Worm (Caenorhabditis elegans) whole organism, L2 larva: ENCODE results near the gene Y38A10A.2.
A peak's percentile ranks its signal among the peaks of the same experiment; 100 is the strongest.

ENCODE experiments used
- C34F6.9 ChIP-seq: fragments of 150-350 bp; optimal IDR thresholded peaks from 2 replicates; lab custom pipeline; 2014; ENCODE audit warnings: missing biosample characterization, missing genetic modification characterization
- F13H6.1 ChIP-seq: sonication (generic microtip); optimal IDR thresholded peaks from 2 replicates; lab custom pipeline; 2016; ENCODE audit warnings: missing genetic modification characterization, missing compliant biosample characterization
- R02D3.7 ChIP-seq: fragments of 150-350 bp; optimal IDR thresholded peaks from 2 replicates; lab custom pipeline; 2014; ENCODE audit warnings: missing biosample characterization, missing genetic modification characterization
- Y55F3AM.14 ChIP-seq: fragments of 200-800 bp; sonication (Bioruptor generic); optimal IDR thresholded peaks from 2 replicates; lab custom pipeline; 2018; ENCODE audit warnings: mild to moderate bottlenecking, missing genetic modification characterization, missing compliant biosample characterization
- ZK546.5 ChIP-seq: sonication (generic microtip); optimal IDR thresholded peaks from 2 replicates; lab custom pipeline; 2017; ENCODE audit warnings: missing biosample characterization, missing genetic modification characterization
- alr-1 ChIP-seq: fragments of 150-350 bp; optimal IDR thresholded peaks from 2 replicates; lab custom pipeline; 2014; ENCODE audit warnings: missing biosample characterization, missing genetic modification characterization
- aly-2 ChIP-seq: fragments of 150-350 bp; optimal IDR thresholded peaks from 2 replicates; lab custom pipeline; 2014; ENCODE audit warnings: missing biosample characterization, missing genetic modification characterization
- ama-1 ChIP-seq: fragments of 150-350 bp; optimal IDR thresholded peaks from 2 replicates; lab custom pipeline; 2018; ENCODE audit warnings: inconsistent platforms
- blmp-1 ChIP-seq: sonication (generic microtip); optimal IDR thresholded peaks from 2 replicates; lab custom pipeline; 2017; ENCODE audit warnings: missing genetic modification characterization, mild to moderate bottlenecking, missing compliant biosample characterization, antibody characterized with exemption, moderate library complexity; ENCODE audit not compliant: insufficient read depth
- ceh-16 ChIP-seq: fragments of 150-350 bp; optimal IDR thresholded peaks from 2 replicates; lab custom pipeline; 2014; ENCODE audit warnings: missing biosample characterization, missing genetic modification characterization
- ceh-82 ChIP-seq: fragments of 150-350 bp; optimal IDR thresholded peaks from 2 replicates; lab custom pipeline; 2014; ENCODE audit warnings: missing biosample characterization, missing genetic modification characterization
- crh-2 ChIP-seq: sonication (generic microtip); optimal IDR thresholded peaks from 2 replicates; lab custom pipeline; 2017; ENCODE audit warnings: missing biosample characterization, missing genetic modification characterization
- dmd-4 ChIP-seq: sonication (generic microtip); optimal IDR thresholded peaks from 2 replicates; lab custom pipeline; 2017; ENCODE audit warnings: missing biosample characterization, missing genetic modification characterization
- egl-27 ChIP-seq: sonication (generic microtip); optimal IDR thresholded peaks from 3 replicates; lab custom pipeline; 2017; ENCODE audit warnings: missing biosample characterization, missing genetic modification reagents, missing genetic modification characterization
- elt-1 ChIP-seq: fragments of 150-350 bp; optimal IDR thresholded peaks from 2 replicates; lab custom pipeline; 2014; ENCODE audit warnings: missing biosample characterization, missing genetic modification characterization
- elt-3 ChIP-seq: sonication (generic microtip); optimal IDR thresholded peaks from 2 replicates; lab custom pipeline; 2017; ENCODE audit warnings: missing biosample characterization, missing genetic modification characterization
- fos-1 ChIP-seq: fragments of 150-350 bp; optimal IDR thresholded peaks from 2 replicates; lab custom pipeline; 2014; ENCODE audit warnings: missing biosample characterization, missing genetic modification characterization
- gmeb-1 ChIP-seq: fragments of 150-350 bp; optimal IDR thresholded peaks from 2 replicates; lab custom pipeline; 2014; ENCODE audit warnings: missing biosample characterization, missing genetic modification characterization
- lin-11 ChIP-seq: fragments of 150-350 bp; sonication (generic microtip); optimal IDR thresholded peaks from 2 replicates; lab custom pipeline; 2014; ENCODE audit warnings: missing biosample characterization, missing genetic modification characterization, inconsistent platforms, mixed read lengths
- lin-13 ChIP-seq: fragments of 150-350 bp; optimal IDR thresholded peaks from 2 replicates; lab custom pipeline; 2014; ENCODE audit warnings: missing biosample characterization, missing genetic modification reagents, missing genetic modification characterization
- lin-39 ChIP-seq: fragments of 150-350 bp; optimal IDR thresholded peaks from 2 replicates; lab custom pipeline; 2014; ENCODE audit warnings: missing biosample characterization, missing genetic modification reagents, missing genetic modification characterization
- lsy-2 ChIP-seq, 2 experiments: fragments of 150-350 bp in 1 of 2; sonication (generic microtip) in 1 of 2; optimal IDR thresholded peaks; 2 replicates each; lab custom pipeline; 2014 to 2017; ENCODE audit warnings: missing biosample characterization in 2 of 2, missing genetic modification characterization in 2 of 2
- mab-5 ChIP-seq: fragments of 150-350 bp; optimal IDR thresholded peaks from 2 replicates; lab custom pipeline; 2014; ENCODE audit warnings: missing biosample characterization, missing genetic modification characterization
- mdl-1 ChIP-seq, 2 experiments: fragments of 150-350 bp in 1 of 2; sonication (generic microtip) in 1 of 2; optimal IDR thresholded peaks; 2 replicates each; lab custom pipeline; 2017; ENCODE audit warnings: missing biosample characterization in 2 of 2, missing genetic modification characterization in 2 of 2
- nhr-10 ChIP-seq: sonication (generic microtip); optimal IDR thresholded peaks from 2 replicates; lab custom pipeline; 2017; ENCODE audit warnings: missing biosample characterization, missing genetic modification characterization
- nhr-11 ChIP-seq: fragments of 150-350 bp; optimal IDR thresholded peaks from 2 replicates; lab custom pipeline; 2014; ENCODE audit warnings: missing biosample characterization, missing genetic modification characterization
- nhr-129 ChIP-seq: fragments of 150-350 bp; optimal IDR thresholded peaks from 2 replicates; lab custom pipeline; 2014; ENCODE audit warnings: missing biosample characterization, missing genetic modification characterization
- nhr-21 ChIP-seq: fragments of 150-350 bp; optimal IDR thresholded peaks from 2 replicates; lab custom pipeline; 2014; ENCODE audit warnings: missing biosample characterization, missing genetic modification characterization
- nhr-23 ChIP-seq: fragments of 150-350 bp; optimal IDR thresholded peaks from 2 replicates; lab custom pipeline; 2014; ENCODE audit warnings: missing biosample characterization, missing genetic modification reagents, missing genetic modification characterization
- nhr-237 ChIP-seq: fragments of 150-350 bp; optimal IDR thresholded peaks from 2 replicates; lab custom pipeline; 2014; ENCODE audit warnings: missing biosample characterization, missing genetic modification characterization
- nhr-25 ChIP-seq: fragments of 150-350 bp; sonication (generic microtip); optimal IDR thresholded peaks from 3 replicates; lab custom pipeline; 2014; ENCODE audit warnings: missing biosample characterization, missing genetic modification characterization
- nhr-6 ChIP-seq: fragments of 150-350 bp; optimal IDR thresholded peaks from 2 replicates; lab custom pipeline; 2014; ENCODE audit warnings: missing biosample characterization, missing genetic modification characterization
- nhr-77 ChIP-seq: fragments of 150-350 bp; optimal IDR thresholded peaks from 2 replicates; lab custom pipeline; 2014; ENCODE audit warnings: missing biosample characterization, missing genetic modification characterization
- peb-1 ChIP-seq: fragments of 150-350 bp; optimal IDR thresholded peaks from 2 replicates; lab custom pipeline; 2014; ENCODE audit warnings: missing biosample characterization, missing genetic modification characterization
- sem-4 ChIP-seq: fragments of 150-350 bp; optimal IDR thresholded peaks from 2 replicates; lab custom pipeline; 2014; ENCODE audit warnings: missing biosample characterization, missing genetic modification reagents, missing genetic modification characterization
- skn-1 ChIP-seq: sonication (generic microtip); optimal IDR thresholded peaks from 2 replicates; lab custom pipeline; 2017; ENCODE audit warnings: missing biosample characterization, missing genetic modification characterization
- sma-3 ChIP-seq: sonication (generic microtip); optimal IDR thresholded peaks from 2 replicates; lab custom pipeline; 2016; ENCODE audit warnings: missing genetic modification reagents, missing genetic modification characterization, missing compliant biosample characterization
- sma-9 ChIP-seq, 2 experiments: fragments of 150-350 bp in 1 of 2; sonication (generic microtip) in 1 of 2; optimal IDR thresholded peaks; 2 replicates each; lab custom pipeline; 2014 to 2016; ENCODE audit warnings: missing genetic modification characterization in 2 of 2, mild to moderate bottlenecking in 1 of 2, missing biosample characterization in 1 of 2, missing compliant biosample characterization in 1 of 2, missing genetic modification reagents in 1 of 2, moderate library complexity in 1 of 2
- snpc-4 ChIP-seq: fragments of 150-350 bp; optimal IDR thresholded peaks from 2 replicates; lab custom pipeline; 2014; ENCODE audit warnings: missing biosample characterization, missing genetic modification characterization
- unc-39 ChIP-seq: fragments of 150-350 bp; optimal IDR thresholded peaks from 2 replicates; lab custom pipeline; 2014; ENCODE audit warnings: missing biosample characterization, missing genetic modification characterization
- unc-55 ChIP-seq: fragments of 150-350 bp; sonication (generic microtip); optimal IDR thresholded peaks from 3 replicates; lab custom pipeline; 2014; ENCODE audit warnings: missing biosample characterization, missing genetic modification reagents, missing genetic modification characterization
- unc-62 ChIP-seq: fragments of 150-350 bp; optimal IDR thresholded peaks from 2 replicates; lab custom pipeline; 2014; ENCODE audit warnings: missing biosample characterization, missing genetic modification reagents, missing genetic modification characterization
- zag-1 ChIP-seq: fragments of 150-350 bp; optimal IDR thresholded peaks from 2 replicates; lab custom pipeline; 2014; ENCODE audit warnings: missing biosample characterization, missing genetic modification characterization
- ztf-4 ChIP-seq: fragments of 150-350 bp; optimal IDR thresholded peaks from 2 replicates; lab custom pipeline; 2014; ENCODE audit warnings: missing biosample characterization, missing genetic modification characterization

The Y38A10A.2 gene

DNA sequence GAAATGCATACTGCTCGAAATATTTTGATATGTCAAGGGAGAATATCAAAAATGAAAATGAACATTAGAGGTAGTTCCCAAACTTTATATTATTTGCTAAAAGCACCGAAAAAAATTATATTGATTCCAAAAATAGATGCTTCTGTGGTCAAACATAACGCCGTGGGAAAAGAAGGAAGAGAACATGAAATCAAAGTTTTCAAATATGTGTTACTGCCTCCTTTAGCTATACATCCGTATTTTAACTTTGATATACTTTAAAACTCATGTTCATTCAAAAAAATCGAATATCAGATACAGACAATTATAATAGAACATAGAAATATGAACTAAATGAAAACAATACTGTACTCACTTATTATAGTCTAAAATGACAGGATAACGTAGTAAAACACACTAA is 40.2 kb upstream of the Y38A10A.2 start, which contains the start of gene Y38A10A.11:
Y38A10A.11 (minus strand) TSS at position 101 of the 400 bp plus-strand sequence.
- no peak for TF ChIP-seq ZK546.5 (tag; lab: Kevin White, UChicago)
- TF ChIP-seq crh-2 (tag; lab: Kevin White, UChicago): no peak
- no peak for TF ChIP-seq nhr-237 (tag; lab: Kevin White, UChicago)
- TF ChIP-seq nhr-23 (tag; lab: Kevin White, UChicago): no peak
- TF ChIP-seq sem-4 (tag; lab: Kevin White, UChicago): no peak
- no peak for TF ChIP-seq aly-2 (tag; lab: Kevin White, UChicago)
- TF ChIP-seq zag-1 (tag; lab: Kevin White, UChicago): no peak
- TF ChIP-seq nhr-6 (tag; lab: Kevin White, UChicago): no peak
- TF ChIP-seq unc-55 (GFP tag; lab: Kevin White, UChicago): no peak
- no peak for TF ChIP-seq mab-5 (tag; lab: Kevin White, UChicago)
- no peak for TF ChIP-seq C34F6.9 (tag; lab: Kevin White, UChicago)
- no peak for TF ChIP-seq sma-9 (GFP tag; optimal IDR thresholded peaks at IDR 0.05; lab: Kevin White, UChicago)
- no peak for TF ChIP-seq sma-9 (tag; optimal IDR thresholded peaks at IDR 0.05; lab: Kevin White, UChicago)
- TF ChIP-seq Y55F3AM.14 (GFP tag; lab: Kevin White, UChicago): no peak

DNA sequence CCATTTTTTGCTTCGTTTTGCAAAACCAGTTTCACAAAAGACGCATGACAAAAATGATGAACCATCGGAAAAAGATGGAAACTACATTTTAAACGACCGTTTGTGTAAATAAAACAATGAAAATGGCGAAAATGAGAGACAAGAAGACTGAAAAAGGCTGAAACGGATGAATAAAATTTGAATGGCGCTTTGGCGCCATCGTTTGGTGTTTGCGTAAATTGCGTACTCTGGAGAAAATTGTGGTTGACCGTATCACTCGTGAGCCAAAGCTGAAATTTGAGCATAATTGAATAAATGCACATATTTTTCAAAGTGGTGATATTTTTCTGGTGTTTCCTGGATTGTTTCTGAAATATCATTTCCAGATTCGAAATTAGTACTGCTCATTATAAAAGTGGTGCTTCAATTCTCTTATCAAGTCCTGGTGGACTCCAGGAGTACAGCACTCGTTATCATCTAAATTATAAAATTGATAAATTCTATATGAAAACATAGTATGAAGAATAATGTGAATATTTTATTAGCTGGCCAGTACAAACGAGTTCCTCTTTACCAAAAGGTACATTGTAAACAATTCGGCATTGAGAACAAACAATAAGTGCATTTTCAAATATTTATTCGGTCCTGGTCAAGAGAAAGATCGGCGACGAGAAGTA is 38.1 kb upstream of the Y38A10A.2 start:
- TF ChIP-seq lsy-2 (tag; optimal IDR thresholded peaks at IDR 0.05; lab: Kevin White, UChicago) (peak in 1 of 2 experiments; percentile 39), unc-62 (no peak), crh-2 (tag; lab: Kevin White, UChicago) (no peak), mdl-1 (tag; optimal IDR thresholded peaks at IDR 0.05; lab: Kevin White, UChicago) (no peak), lin-11 (tag; lab: Kevin White, UChicago) (no peak), zag-1 (tag; lab: Kevin White, UChicago) (no peak), fos-1 (tag; lab: Kevin White, UChicago) (peak; percentile 43), ama-1 (lab: Kevin White, UChicago) (no peak)

DNA sequence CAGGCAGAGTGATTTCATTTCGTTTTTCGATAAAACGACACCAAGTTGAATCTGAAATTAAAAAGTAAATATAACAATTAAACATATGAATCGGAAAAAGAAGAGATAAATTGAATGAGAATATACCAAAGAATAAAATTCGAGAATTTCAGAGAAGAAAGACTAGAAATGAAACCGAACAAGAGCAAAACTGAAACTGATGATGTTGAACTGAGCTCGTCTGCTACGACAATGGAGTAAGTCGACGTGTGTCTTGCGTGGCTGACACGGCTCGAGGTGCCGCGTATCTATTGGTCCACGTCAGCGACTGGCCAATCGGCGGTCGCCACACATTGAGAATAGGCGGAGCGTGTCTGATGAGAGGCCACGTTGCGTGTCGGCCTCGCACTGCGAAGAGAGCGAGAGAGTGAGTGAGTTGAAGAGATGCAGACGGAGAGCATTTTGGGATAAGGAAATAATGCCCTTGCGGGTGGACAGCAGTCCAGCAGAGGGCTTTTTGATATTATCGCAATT is 37.3 kb upstream of the Y38A10A.2 start, which contains the start of gene crt-1:
crt-1 (minus strand) TSS at position 51 of the 513 bp plus-strand sequence.
- TF ChIP-seq sma-9 (GFP tag; optimal IDR thresholded peaks at IDR 0.05; lab: Kevin White, UChicago) (peak; percentile 77), sma-9 (tag; optimal IDR thresholded peaks at IDR 0.05; lab: Kevin White, UChicago) (no peak), sem-4 (tag; lab: Kevin White, UChicago) (peak; percentile 89), skn-1 (peak; percentile 61), nhr-6 (tag; lab: Kevin White, UChicago) (peak; percentile 37), mdl-1 (tag; optimal IDR thresholded peaks at IDR 0.05; lab: Kevin White, UChicago) (peak in 1 of 2 experiments; percentile 85), ama-1 (lab: Kevin White, UChicago) (peak; percentile 79), alr-1 (no peak), ceh-82 (tag; lab: Kevin White, UChicago) (peak; percentile 40), lsy-2 (tag; optimal IDR thresholded peaks at IDR 0.05; lab: Kevin White, UChicago) (peak; percentile 89 to 95), crh-2 (tag; lab: Kevin White, UChicago) (peak; percentile 100), nhr-21 (tag; lab: Kevin White, UChicago) (peak; percentile 88), egl-27 (tag; lab: Kevin White, UChicago) (peak; percentile 73), gmeb-1 (tag; lab: Kevin White, UChicago) (peak; percentile 87), fos-1 (tag; lab: Kevin White, UChicago) (peak; percentile 76), unc-62 (peak; percentile 46), lin-11 (tag; lab: Kevin White, UChicago) (peak; percentile 90), snpc-4 (tag; lab: Kevin White, UChicago) (peak; percentile 57), nhr-129 (tag; lab: Kevin White, UChicago) (peak; percentile 93), nhr-25 (tag; lab: Kevin White, UChicago) (peak; percentile 76), lin-13 (peak; percentile 95), dmd-4 (tag; lab: Kevin White, UChicago) (no peak), unc-39 (no peak), R02D3.7 (tag; lab: Kevin White, UChicago) (peak; percentile 56), C34F6.9 (tag; lab: Kevin White, UChicago) (peak; percentile 95), ZK546.5 (tag; lab: Kevin White, UChicago) (no peak), F13H6.1 (tag; lab: Kevin White, UChicago) (peak; percentile 90), sma-3 (GFP tag; lab: Kevin White, UChicago) (peak; percentile 92), nhr-11 (no peak), ceh-16 (tag; lab: Kevin White, UChicago) (peak; percentile 67), elt-3 (tag; lab: Kevin White, UChicago) (no peak), mab-5 (tag; lab: Kevin White, UChicago) (peak; percentile 90), blmp-1 (tag; lab: Kevin White, UChicago) (no peak), Y55F3AM.14 (GFP tag; lab: Kevin White, UChicago) (peak; percentile 78), nhr-10 (peak; percentile 46), peb-1 (no peak), unc-55 (GFP tag; lab: Kevin White, UChicago) (peak; percentile 79), nhr-77 (peak; percentile 58), elt-1 (tag; lab: Kevin White, UChicago) (no peak), ztf-4 (tag; lab: Kevin White, UChicago) (peak; percentile 70), zag-1 (tag; lab: Kevin White, UChicago) (peak; percentile 60), lin-39 (tag; lab: Kevin White, UChicago) (no peak)
